Fruit fly (Drosophila melanogaster) whole organism, embryonic: Measurements from ENCODE around the gene scpr-C.

Source experiments
- B-H1 ChIP-seq: fragments of 200-800 bp; sonication (Bioruptor generic); IDR thresholded peaks from 3 replicates; pipeline ENCODE4 v1.3.6; 2022; ENCODE audit warnings: missing biosample characterization, missing genetic modification characterization
- CG10431 ChIP-seq: fragments of 200-800 bp; sonication (Bioruptor generic); optimal IDR thresholded peaks from 3 replicates; lab custom pipeline; 2018; ENCODE audit warnings: missing biosample characterization, mild to moderate bottlenecking, missing genetic modification characterization
- CG10654 ChIP-seq: fragments of 200-800 bp; sonication (Bioruptor generic); optimal IDR thresholded peaks from 2 replicates; lab custom pipeline; 2016; ENCODE audit warnings: missing biosample characterization, missing genetic modification characterization
- CG14965 ChIP-seq: fragments of 200-800 bp; sonication (Bioruptor generic); optimal IDR thresholded peaks from 2 replicates; lab custom pipeline; 2016; ENCODE audit warnings: missing biosample characterization, missing genetic modification characterization, borderline replicate concordance
- CG15479 ChIP-seq: fragments of 200-800 bp; sonication (Bioruptor generic); optimal IDR thresholded peaks from 3 replicates; lab custom pipeline; 2019; ENCODE audit warnings: missing biosample characterization, mild to moderate bottlenecking, missing genetic modification characterization, moderate library complexity
- CG1603 ChIP-seq: fragments of 200-800 bp; sonication (Bioruptor generic); optimal IDR thresholded peaks from 2 replicates; lab custom pipeline; 2019; ENCODE audit warnings: missing biosample characterization, mild to moderate bottlenecking, missing genetic modification characterization, moderate library complexity
- CG2116 ChIP-seq: fragments of 200-800 bp; sonication (Bioruptor generic); optimal IDR thresholded peaks from 3 replicates; lab custom pipeline; 2018; ENCODE audit warnings: missing biosample characterization, mild to moderate bottlenecking, missing genetic modification characterization
- CG2120 ChIP-seq: fragments of 200-800 bp; sonication (Bioruptor generic); optimal IDR thresholded peaks from 3 replicates; lab custom pipeline; 2016; ENCODE audit warnings: missing biosample characterization, missing genetic modification characterization
- CG33213 ChIP-seq: fragments of 200-800 bp; sonication (Bioruptor generic); optimal IDR thresholded peaks from 3 replicates; lab custom pipeline; 2016; ENCODE audit warnings: missing biosample characterization, missing genetic modification characterization
- CG4424 ChIP-seq: fragments of 200-800 bp; sonication (Bioruptor generic); optimal IDR thresholded peaks from 3 replicates; lab custom pipeline; 2016; ENCODE audit warnings: missing biosample characterization, missing genetic modification characterization
- CG4707 ChIP-seq: fragments of 200-800 bp; sonication (Bioruptor generic); optimal IDR thresholded peaks from 2 replicates; lab custom pipeline; 2018; ENCODE audit warnings: missing biosample characterization, mild to moderate bottlenecking, missing genetic modification characterization, moderate library complexity
- CG4820 ChIP-seq: fragments of 200-800 bp; sonication (Bioruptor generic); optimal IDR thresholded peaks from 3 replicates; lab custom pipeline; 2016; ENCODE audit warnings: missing biosample characterization, missing genetic modification characterization
- CG5245 ChIP-seq: fragments of 200-800 bp; sonication (Bioruptor generic); optimal IDR thresholded peaks from 3 replicates; lab custom pipeline; 2016; ENCODE audit warnings: missing biosample characterization, missing genetic modification characterization
- CG7372 ChIP-seq: fragments of 200-800 bp; sonication (Bioruptor generic); IDR thresholded peaks from 2 replicates; pipeline ENCODE4 v1.3.6; 2022; ENCODE audit warnings: missing biosample characterization, missing genetic modification characterization
- CG7839 ChIP-seq: fragments of 200-800 bp; sonication (Bioruptor generic); optimal IDR thresholded peaks from 3 replicates; lab custom pipeline; 2018; ENCODE audit warnings: missing biosample characterization, mild to moderate bottlenecking, missing genetic modification characterization, moderate library complexity
- CG8944 ChIP-seq: fragments of 200-800 bp; sonication (Bioruptor generic); optimal IDR thresholded peaks from 3 replicates; lab custom pipeline; 2016; ENCODE audit warnings: missing biosample characterization, missing genetic modification characterization
- CG9932 ChIP-seq: fragments of 200-800 bp; sonication (Bioruptor generic); IDR thresholded peaks from 2 replicates; pipeline ENCODE4 v1.3.6; 2022; ENCODE audit warnings: missing biosample characterization, missing genetic modification characterization
- Dbx ChIP-seq: fragments of 200-800 bp; sonication (Bioruptor generic); IDR thresholded peaks from 3 replicates; pipeline ENCODE4 v1.3.6; 2022; ENCODE audit warnings: missing biosample characterization, missing genetic modification characterization
- Dek ChIP-seq: fragments of 200-800 bp; sonication (Bioruptor generic); optimal IDR thresholded peaks from 3 replicates; lab custom pipeline; 2019; ENCODE audit warnings: missing biosample characterization, mild to moderate bottlenecking, missing genetic modification characterization, moderate library complexity
- Drgx ChIP-seq: fragments of 200-800 bp; sonication (Bioruptor generic); IDR thresholded peaks from 2 replicates; pipeline ENCODE4 v1.3.6; 2022; ENCODE audit warnings: missing biosample characterization, missing genetic modification characterization
- E2f2 ChIP-seq: fragments of 200-800 bp; sonication (Bioruptor generic); IDR thresholded peaks from 2 replicates; pipeline ENCODE4 v1.3.6; 2022; ENCODE audit warnings: missing biosample characterization, missing genetic modification characterization
- Eip74EF ChIP-seq, 2 experiments: fragments of 200-800 bp in 1 of 2; fragments of >200 bp in 1 of 2; sonication (Bioruptor generic) in 1 of 2; optimal IDR thresholded peaks; 2 replicates each; lab custom pipeline; 2017 to 2019; ENCODE audit warnings: missing biosample characterization in 2 of 2, missing genetic modification characterization in 2 of 2, mild to moderate bottlenecking in 1 of 2, moderate library complexity in 1 of 2
- Elba2 ChIP-seq: fragments of 200-800 bp; sonication (Bioruptor generic); optimal IDR thresholded peaks from 3 replicates; lab custom pipeline; 2016; ENCODE audit warnings: missing biosample characterization, missing genetic modification characterization
- Ets97D ChIP-seq: fragments of 200-800 bp; sonication (Bioruptor generic); optimal IDR thresholded peaks from 3 replicates; lab custom pipeline; 2016; ENCODE audit warnings: missing biosample characterization, missing genetic modification characterization
- HmgD ChIP-seq: fragments of 200-800 bp; sonication (Bioruptor generic); optimal IDR thresholded peaks from 3 replicates; lab custom pipeline; 2016; ENCODE audit warnings: missing biosample characterization, missing genetic modification characterization
- Kr ChIP-seq: fragments of 200-800 bp; sonication (Bioruptor generic); optimal IDR thresholded peaks from 2 replicates; lab custom pipeline; 2017; ENCODE audit warnings: missing biosample characterization, mild to moderate bottlenecking, missing genetic modification characterization
- Lhr ChIP-seq: fragments of 200-800 bp; sonication (Bioruptor generic); optimal IDR thresholded peaks from 3 replicates; lab custom pipeline; 2017; ENCODE audit warnings: mild to moderate bottlenecking, missing biosample characterization, missing genetic modification reagents, missing genetic modification characterization
- Med ChIP-seq: fragments of 200-800 bp; sonication (Bioruptor generic); peaks from one replicate; lab custom pipeline; 2016; ENCODE audit warnings: missing biosample characterization, missing genetic modification characterization, mild to moderate bottlenecking, inconsistent platforms, moderate library complexity
- Nf-YB ChIP-seq: fragments of 200-800 bp; sonication (Bioruptor generic); optimal IDR thresholded peaks from 3 replicates; lab custom pipeline; 2019; ENCODE audit warnings: missing biosample characterization, mild to moderate bottlenecking, missing genetic modification characterization, moderate library complexity
- Oaz ChIP-seq: fragments of 200-800 bp; sonication (Bioruptor generic); IDR thresholded peaks from 2 replicates; pipeline ENCODE4 v1.3.6; 2022; ENCODE audit warnings: missing biosample characterization, missing genetic modification characterization
- Opbp ChIP-seq: fragments of 200-800 bp; sonication (Bioruptor generic); IDR thresholded peaks from 3 replicates; pipeline ENCODE4 v1.3.6; 2022; ENCODE audit warnings: missing biosample characterization, missing genetic modification characterization; ENCODE audit not compliant: partially characterized antibody
- Rx ChIP-seq: fragments of 200-800 bp; sonication (Bioruptor generic); IDR thresholded peaks from 2 replicates; pipeline ENCODE4 v1.3.6; 2022; ENCODE audit warnings: missing biosample characterization, missing genetic modification characterization
- Scr ChIP-seq: fragments of 200-800 bp; sonication (Bioruptor generic); IDR thresholded peaks from 2 replicates; pipeline ENCODE4 v1.3.6; 2022; ENCODE audit warnings: missing biosample characterization, missing genetic modification characterization; ENCODE audit not compliant: partially characterized antibody
- Spps ChIP-seq: fragments of 200-800 bp; sonication (Bioruptor generic); optimal IDR thresholded peaks from 2 replicates; lab custom pipeline; 2018; ENCODE audit warnings: missing biosample characterization, mild to moderate bottlenecking, missing genetic modification characterization
- TFAM ChIP-seq: fragments of 200-800 bp; sonication (Bioruptor generic); optimal IDR thresholded peaks from 2 replicates; lab custom pipeline; 2017; ENCODE audit warnings: missing biosample characterization, missing genetic modification characterization, inconsistent platforms
- ab ChIP-seq: fragments of 200-800 bp; sonication (Bioruptor generic); optimal IDR thresholded peaks from 2 replicates; lab custom pipeline; 2016; ENCODE audit warnings: missing biosample characterization, missing genetic modification characterization
- amos ChIP-seq: fragments of 200-800 bp; sonication (Bioruptor generic); IDR thresholded peaks from 2 replicates; pipeline ENCODE4 v1.3.6; 2022; ENCODE audit warnings: missing biosample characterization, missing genetic modification characterization; ENCODE audit not compliant: partially characterized antibody
- br ChIP-seq: fragments of >200 bp; optimal IDR thresholded peaks from 2 replicates; lab custom pipeline; 2017
- dati ChIP-seq: fragments of 200-800 bp; sonication (Bioruptor generic); IDR thresholded peaks from 2 replicates; pipeline ENCODE4 v1.3.6; 2022; ENCODE audit warnings: missing biosample characterization, missing genetic modification characterization
- disco-r ChIP-seq: fragments of 200-800 bp; sonication (Bioruptor generic); optimal IDR thresholded peaks from 2 replicates; lab custom pipeline; 2016; ENCODE audit warnings: missing biosample characterization, missing genetic modification characterization
- dmrt99B ChIP-seq: fragments of 200-800 bp; sonication (Bioruptor generic); optimal IDR thresholded peaks from 2 replicates; lab custom pipeline; 2018; ENCODE audit warnings: missing biosample characterization, mild to moderate bottlenecking, missing genetic modification characterization, moderate library complexity
- fd96Cb ChIP-seq: fragments of 200-800 bp; sonication (Bioruptor generic); optimal IDR thresholded peaks from 2 replicates; lab custom pipeline; 2018; ENCODE audit warnings: missing biosample characterization, mild to moderate bottlenecking, missing genetic modification characterization, moderate library complexity
- gro ChIP-seq: fragments of 200-800 bp; sonication (Bioruptor generic); optimal IDR thresholded peaks from 2 replicates; lab custom pipeline; 2016; ENCODE audit warnings: missing biosample characterization, missing genetic modification characterization
- hth ChIP-seq: fragments of >200 bp; optimal IDR thresholded peaks from 2 replicates; lab custom pipeline; 2017; ENCODE audit warnings: inconsistent platforms
- prd ChIP-seq, 3 experiments: fragments of >200 bp in 2 of 3; fragments of 200-800 bp in 1 of 3; sonication (Bioruptor generic) in 1 of 3; optimal IDR thresholded peaks in 2 of 3; IDR thresholded peaks in 1 of 3; 2 replicates in 2 of 3; 3 replicates in 1 of 3; pipeline versions ENCODE4 v1.3.6 to Lab custom; 2017 to 2022; ENCODE audit warnings: missing biosample characterization in 1 of 3, missing genetic modification characterization in 1 of 3
- psq ChIP-seq: fragments of 200-800 bp; sonication (Bioruptor generic); optimal IDR thresholded peaks from 2 replicates; lab custom pipeline; 2017; ENCODE audit warnings: missing biosample characterization, missing genetic modification characterization
- scrt ChIP-seq: fragments of 200-800 bp; sonication (Bioruptor generic); optimal IDR thresholded peaks from 2 replicates; lab custom pipeline; 2018; ENCODE audit warnings: missing biosample characterization, mild to moderate bottlenecking, missing genetic modification characterization, moderate library complexity
- ssp ChIP-seq: fragments of 200-800 bp; sonication (Bioruptor generic); IDR thresholded peaks from 2 replicates; pipeline ENCODE4 v1.3.6; 2022; ENCODE audit warnings: missing biosample characterization, missing genetic modification characterization
- unpg ChIP-seq: fragments of 200-800 bp; sonication (Bioruptor generic); optimal IDR thresholded peaks from 3 replicates; lab custom pipeline; 2018; ENCODE audit warnings: missing biosample characterization, mild to moderate bottlenecking, missing genetic modification characterization, moderate library complexity
- vvl ChIP-seq: fragments of 200-800 bp; sonication (Bioruptor generic); IDR thresholded peaks from 2 replicates; pipeline ENCODE4 v1.3.6; 2022; ENCODE audit warnings: missing biosample characterization, missing genetic modification characterization

Gene scpr-C

DNA sequence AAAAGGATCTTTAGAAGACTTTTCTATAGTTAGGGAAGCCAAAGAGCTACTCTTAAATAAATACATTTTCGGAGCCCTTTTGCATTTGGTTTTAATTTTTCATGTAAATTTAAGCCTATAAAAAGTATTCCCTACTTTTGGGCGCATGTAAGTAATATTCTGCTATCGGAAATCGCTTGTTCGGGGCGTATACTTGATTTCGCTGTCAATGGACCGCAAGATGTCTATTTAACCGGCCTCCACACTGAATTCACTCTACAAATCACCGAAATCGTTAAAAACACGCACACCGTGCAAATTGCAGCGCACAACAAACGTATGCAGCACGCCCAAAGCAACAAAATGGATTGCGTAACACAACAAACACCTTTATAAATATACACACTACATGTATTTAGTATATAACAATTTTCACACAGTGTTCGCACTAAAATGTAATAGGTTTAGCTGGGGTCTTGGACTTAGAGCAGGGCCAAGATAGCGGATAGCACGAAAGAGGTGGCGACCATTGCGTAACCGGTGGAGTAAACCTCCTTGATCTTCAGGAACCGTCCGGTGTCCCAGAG, 16.5 kb upstream of the scpr-C start (continued):
- TF ChIP-seq CG14965 (GFP tag; lab: Kevin White, UChicago) (no peak), CG2116 (no peak), Kr (GFP tag; lab: Kevin White, UChicago) (no peak), ab (GFP tag; lab: Kevin White, UChicago) (no peak), vvl (GFP tag; lab: Robert Waterston, UW) (no peak), CG10431 (GFP tag; lab: Kevin White, UChicago) (no peak), Eip74EF (GFP tag; optimal IDR thresholded peaks at IDR 0.05; lab: Kevin White, UChicago) (peak in 1 of 2 experiments; percentile 61), CG4820 (GFP tag; lab: Kevin White, UChicago) (no peak), CG1603 (tag; lab: Kevin White, UChicago) (no peak), TFAM (no peak), CG4424 (GFP tag; lab: Kevin White, UChicago) (no peak), CG15479 (GFP tag; lab: Kevin White, UChicago) (peak; percentile 35), Rx (GFP tag; lab: Robert Waterston, UW) (no peak), Drgx (no peak), scrt (GFP tag; lab: Kevin White, UChicago) (no peak), CG33213 (GFP tag; lab: Kevin White, UChicago) (no peak), CG5245 (GFP tag; lab: Kevin White, UChicago) (no peak), unpg (GFP tag; lab: Kevin White, UChicago) (no peak), Nf-YB (GFP tag; lab: Kevin White, UChicago) (no peak), Elba2 (GFP tag; lab: Kevin White, UChicago) (no peak), hth (lab: Kevin White, UChicago) (no peak), Oaz (GFP tag; lab: Robert Waterston, UW) (no peak), CG8944 (no peak), disco-r (GFP tag; lab: Kevin White, UChicago) (no peak), CG7839 (tag; lab: Kevin White, UChicago) (peak; percentile 11), B-H1 (no peak), Scr (no peak), Med (GFP tag; lab: Kevin White, UChicago) (peak; percentile 94), Spps (tag; lab: Kevin White, UChicago) (no peak), Lhr (GFP tag; lab: Kevin White, UChicago) (no peak), dmrt99B (tag; lab: Kevin White, UChicago) (no peak), CG4707 (GFP tag; lab: Kevin White, UChicago) (no peak), psq (no peak), br (lab: Kevin White, UChicago) (no peak), Ets97D (peak; percentile 96), Dbx (GFP tag; lab: Robert Waterston, UW) (no peak), amos (GFP tag; lab: Robert Waterston, UW) (peak; percentile 2; the same call in 1 of the 2 replicates), CG10654 (GFP tag; lab: Kevin White, UChicago) (no peak), fd96Cb (tag; lab: Kevin White, UChicago) (no peak), ssp (GFP tag; lab: Robert Waterston, UW) (no peak), E2f2 (no peak), dati (GFP tag; lab: Robert Waterston, UW) (no peak), CG2120 (GFP tag; lab: Kevin White, UChicago) (no peak), HmgD (GFP tag; lab: Kevin White, UChicago) (no peak), prd (optimal IDR thresholded peaks at IDR 0.05; lab: Kevin White, UChicago) (no peak), prd (GFP tag; IDR thresholded peaks at IDR 0.05; lab: Robert Waterston, UW) (no peak), CG9932 (GFP tag; lab: Robert Waterston, UW) (no peak), gro (GFP tag; lab: Kevin White, UChicago) (no peak), Dek (tag; lab: Kevin White, UChicago) (no peak), CG7372 (GFP tag; lab: Robert Waterston, UW) (peak; percentile 95), Opbp (0 out of 3 replicates have a peak, but pooled peaks have one; percentile 37)
